Fruit fly (Drosophila melanogaster) whole organism, embryonic: ENCODE measurements around the gene CG2129.

ENCODE experiments used
- Adf1 ChIP-seq: fragments of 200-800 bp; sonication (Bioruptor generic); IDR thresholded peaks from 2 replicates; pipeline ENCODE4 v1.3.6; 2022; ENCODE audit warnings: missing biosample characterization, missing genetic modification characterization
- Antp ChIP-seq: fragments of 200-800 bp; sonication (Bioruptor generic); optimal IDR thresholded peaks from 3 replicates; lab custom pipeline; 2016; ENCODE audit warnings: missing biosample characterization, missing genetic modification characterization
- Bdp1 ChIP-seq: fragments of 200-800 bp; sonication (Bioruptor generic); optimal IDR thresholded peaks from 3 replicates; lab custom pipeline; 2016; ENCODE audit warnings: missing biosample characterization, missing genetic modification characterization
- CG10267 ChIP-seq: fragments of 200-800 bp; sonication (Bioruptor generic); optimal IDR thresholded peaks from 2 replicates; lab custom pipeline; 2018; ENCODE audit warnings: missing biosample characterization, mild to moderate bottlenecking, missing genetic modification characterization, moderate library complexity
- CG10565 ChIP-seq: fragments of 200-800 bp; sonication (Bioruptor generic); optimal IDR thresholded peaks from 3 replicates; lab custom pipeline; 2016; ENCODE audit warnings: missing biosample characterization, mild to moderate bottlenecking, missing genetic modification characterization
- CG12104 ChIP-seq: fragments of 200-800 bp; sonication (Bioruptor generic); optimal IDR thresholded peaks from 3 replicates; lab custom pipeline; 2016; ENCODE audit warnings: missing biosample characterization, missing genetic modification characterization
- CG13287 ChIP-seq: fragments of 200-800 bp; sonication (Bioruptor generic); IDR thresholded peaks from 2 replicates; pipeline ENCODE4 v1.3.6; 2022; ENCODE audit warnings: missing biosample characterization, missing genetic modification characterization; ENCODE audit not compliant: partially characterized antibody
- CG13296 ChIP-seq: fragments of 200-800 bp; sonication (Bioruptor generic); optimal IDR thresholded peaks from 3 replicates; lab custom pipeline; 2018; ENCODE audit warnings: missing biosample characterization, mild to moderate bottlenecking, missing genetic modification characterization
- CG17328 ChIP-seq: fragments of 200-800 bp; sonication (Bioruptor generic); IDR thresholded peaks from 2 replicates; pipeline ENCODE4 v1.3.6; 2022; ENCODE audit warnings: missing biosample characterization, missing genetic modification characterization
- CG17359 ChIP-seq: fragments of 200-800 bp; sonication (Bioruptor generic); optimal IDR thresholded peaks from 3 replicates; lab custom pipeline; 2018; ENCODE audit warnings: missing biosample characterization, mild to moderate bottlenecking, missing genetic modification characterization, moderate library complexity
- CG17912 ChIP-seq: fragments of 200-800 bp; sonication (Bioruptor generic); optimal IDR thresholded peaks from 2 replicates; lab custom pipeline; 2018; ENCODE audit warnings: missing biosample characterization, mild to moderate bottlenecking, missing genetic modification characterization
- CG2116 ChIP-seq: fragments of 200-800 bp; sonication (Bioruptor generic); optimal IDR thresholded peaks from 3 replicates; lab custom pipeline; 2018; ENCODE audit warnings: missing biosample characterization, mild to moderate bottlenecking, missing genetic modification characterization
- CG2678 ChIP-seq: fragments of 200-800 bp; sonication (Bioruptor generic); optimal IDR thresholded peaks from 3 replicates; lab custom pipeline; 2019; ENCODE audit warnings: missing biosample characterization, mild to moderate bottlenecking, missing genetic modification characterization, moderate library complexity
- CG31365 ChIP-seq: fragments of 200-800 bp; sonication (Bioruptor generic); optimal IDR thresholded peaks from 2 replicates; lab custom pipeline; 2018; ENCODE audit warnings: missing biosample characterization, mild to moderate bottlenecking, missing genetic modification characterization
- CG34376 ChIP-seq: fragments of 200-800 bp; sonication (Bioruptor generic); optimal IDR thresholded peaks from 2 replicates; lab custom pipeline; 2018; ENCODE audit warnings: missing biosample characterization, mild to moderate bottlenecking, missing genetic modification characterization
- CG4820 ChIP-seq: fragments of 200-800 bp; sonication (Bioruptor generic); optimal IDR thresholded peaks from 3 replicates; lab custom pipeline; 2016; ENCODE audit warnings: missing biosample characterization, missing genetic modification characterization
- CG6689 ChIP-seq: fragments of 200-800 bp; sonication (Bioruptor generic); IDR thresholded peaks from 2 replicates; pipeline ENCODE4 v1.3.6; 2022; ENCODE audit warnings: missing biosample characterization, missing genetic modification characterization
- CG7928 ChIP-seq: fragments of 200-800 bp; sonication (Bioruptor generic); optimal IDR thresholded peaks from 2 replicates; lab custom pipeline; 2017; ENCODE audit warnings: missing biosample characterization, mild to moderate bottlenecking, missing genetic modification characterization
- CG7987 ChIP-seq: fragments of 200-800 bp; sonication (Bioruptor generic); optimal IDR thresholded peaks from 2 replicates; lab custom pipeline; 2018; ENCODE audit warnings: missing biosample characterization, mild to moderate bottlenecking, missing genetic modification characterization, moderate library complexity
- CG8089 ChIP-seq: fragments of 200-800 bp; sonication (Bioruptor generic); optimal IDR thresholded peaks from 3 replicates; lab custom pipeline; 2016; ENCODE audit warnings: missing biosample characterization, missing genetic modification characterization
- CG8388 ChIP-seq: fragments of 200-800 bp; sonication (Bioruptor generic); optimal IDR thresholded peaks from 2 replicates; lab custom pipeline; 2019; ENCODE audit warnings: missing biosample characterization, mild to moderate bottlenecking, missing genetic modification characterization, moderate library complexity
- CG9215 ChIP-seq: fragments of 200-800 bp; sonication (Bioruptor generic); IDR thresholded peaks from 2 replicates; pipeline ENCODE4 v1.3.6; 2022; ENCODE audit warnings: missing biosample characterization, missing genetic modification characterization
- CHES-1-like ChIP-seq: fragments of 200-800 bp; sonication (Bioruptor generic); optimal IDR thresholded peaks from 2 replicates; lab custom pipeline; 2016; ENCODE audit warnings: missing biosample characterization, missing genetic modification characterization
- CoRest ChIP-seq: fragments of 200-800 bp; sonication (Bioruptor generic); optimal IDR thresholded peaks from 3 replicates; lab custom pipeline; 2018; ENCODE audit warnings: missing biosample characterization, mild to moderate bottlenecking, missing genetic modification characterization, moderate library complexity
- Doc3 ChIP-seq: fragments of 200-800 bp; sonication (Bioruptor generic); IDR thresholded peaks from 3 replicates; pipeline ENCODE4 v1.3.6; 2022; ENCODE audit warnings: missing biosample characterization, missing genetic modification characterization; ENCODE audit not compliant: partially characterized antibody
- HLH3B ChIP-seq: fragments of 200-800 bp; sonication (Bioruptor generic); IDR thresholded peaks from 2 replicates; pipeline ENCODE4 v1.3.6; 2022; ENCODE audit warnings: missing biosample characterization, missing genetic modification characterization
- MESR4 ChIP-seq: fragments of 200-800 bp; sonication (Bioruptor generic); optimal IDR thresholded peaks from 2 replicates; lab custom pipeline; 2018; ENCODE audit warnings: missing biosample characterization, mild to moderate bottlenecking, missing genetic modification characterization, moderate library complexity
- Nf-YC ChIP-seq: fragments of 200-800 bp; optimal IDR thresholded peaks from 3 replicates; lab custom pipeline; 2019; ENCODE audit warnings: missing biosample characterization, mild to moderate bottlenecking, missing genetic modification characterization, moderate library complexity
- Xrp1 ChIP-seq: fragments of 200-800 bp; sonication (Bioruptor generic); IDR thresholded peaks from 2 replicates; pipeline ENCODE4 v1.3.6; 2022; ENCODE audit warnings: missing biosample characterization, missing genetic modification characterization
- br ChIP-seq: fragments of >200 bp; optimal IDR thresholded peaks from 2 replicates; lab custom pipeline; 2017
- cad ChIP-seq: fragments of >200 bp; optimal IDR thresholded peaks from 2 replicates; lab custom pipeline; 2017; ENCODE audit warnings: missing biosample characterization, missing genetic modification characterization
- chif ChIP-seq, 2 experiments: fragments of 200-800 bp; sonication (Bioruptor generic); optimal IDR thresholded peaks; 3 replicates each; lab custom pipeline; 2016; ENCODE audit warnings: missing biosample characterization in 2 of 2, missing genetic modification characterization in 2 of 2
- chinmo ChIP-seq: fragments of 200-800 bp; sonication (Bioruptor generic); IDR thresholded peaks from 4 replicates; pipeline ENCODE4 v1.3.6; 2022; ENCODE audit warnings: missing biosample characterization, missing genetic modification characterization; ENCODE audit not compliant: partially characterized antibody
- chn ChIP-seq: fragments of 200-800 bp; sonication (Bioruptor generic); optimal IDR thresholded peaks from 2 replicates; lab custom pipeline; 2016; ENCODE audit warnings: missing biosample characterization, missing genetic modification characterization
- croc ChIP-seq: fragments of 200-800 bp; sonication (Bioruptor generic); conservative IDR thresholded peaks from 3 replicates; pipeline ENCODE4 v1.3.6; 2022; ENCODE audit warnings: missing biosample characterization, missing genetic modification characterization
- dimm ChIP-seq: fragments of 200-800 bp; sonication (Bioruptor generic); IDR thresholded peaks from 2 replicates; pipeline ENCODE4 v1.3.6; 2022; ENCODE audit warnings: missing biosample characterization, missing genetic modification characterization
- emc ChIP-seq: fragments of 200-800 bp; sonication (Bioruptor generic); optimal IDR thresholded peaks from 2 replicates; lab custom pipeline; 2016; ENCODE audit warnings: missing biosample characterization, missing genetic modification characterization
- gfzf ChIP-seq: fragments of 200-800 bp; sonication (Bioruptor generic); optimal IDR thresholded peaks from 2 replicates; lab custom pipeline; 2016; ENCODE audit warnings: missing biosample characterization, mild to moderate bottlenecking, missing genetic modification characterization, moderate library complexity
- insv ChIP-seq, 2 experiments: fragments of 200-800 bp; sonication (Bioruptor generic); optimal IDR thresholded peaks; 3 replicates each; lab custom pipeline; 2016 to 2018; ENCODE audit warnings: missing biosample characterization in 2 of 2, missing genetic modification characterization in 2 of 2
- inv ChIP-seq: fragments of 200-800 bp; sonication (Bioruptor generic); IDR thresholded peaks from 2 replicates; pipeline ENCODE4 v1.3.6; 2022; ENCODE audit warnings: missing biosample characterization, missing genetic modification characterization; ENCODE audit not compliant: partially characterized antibody
- mld ChIP-seq: fragments of 200-800 bp; sonication (Bioruptor generic); IDR thresholded peaks from 3 replicates; pipeline ENCODE4 v1.3.6; 2022; ENCODE audit warnings: missing biosample characterization, missing genetic modification characterization; ENCODE audit not compliant: partially characterized antibody
- nau ChIP-seq: fragments of 200-800 bp; sonication (Bioruptor generic); optimal IDR thresholded peaks from 3 replicates; lab custom pipeline; 2017; ENCODE audit warnings: missing biosample characterization, mild to moderate bottlenecking, missing genetic modification characterization, missing genetic modification reagents
- org-1 ChIP-seq: fragments of 200-800 bp; sonication (Bioruptor generic); optimal IDR thresholded peaks from 2 replicates; lab custom pipeline; 2017; ENCODE audit warnings: missing biosample characterization, missing genetic modification characterization
- pb ChIP-seq: fragments of 200-800 bp; sonication (Bioruptor generic); optimal IDR thresholded peaks from 3 replicates; lab custom pipeline; 2016; ENCODE audit warnings: missing biosample characterization, missing genetic modification characterization
- pita ChIP-seq: fragments of 200-800 bp; sonication (Bioruptor generic); optimal IDR thresholded peaks from 2 replicates; lab custom pipeline; 2017; ENCODE audit warnings: missing biosample characterization, mild to moderate bottlenecking, missing genetic modification characterization
- repo ChIP-seq: fragments of 200-800 bp; sonication (Bioruptor generic); optimal IDR thresholded peaks from 2 replicates; lab custom pipeline; 2016; ENCODE audit warnings: missing biosample characterization, missing genetic modification characterization
- sens-2 ChIP-seq: fragments of 200-800 bp; sonication (Bioruptor generic); IDR thresholded peaks from 2 replicates; pipeline ENCODE4 v1.3.6; 2022; ENCODE audit warnings: missing biosample characterization, missing genetic modification characterization
- slou ChIP-seq: fragments of 200-800 bp; sonication (Bioruptor generic); optimal IDR thresholded peaks from 3 replicates; lab custom pipeline; 2016; ENCODE audit warnings: missing biosample characterization, missing genetic modification characterization
- wek ChIP-seq: fragments of 200-800 bp; sonication (Bioruptor generic); optimal IDR thresholded peaks from 3 replicates; lab custom pipeline; 2018; ENCODE audit warnings: missing biosample characterization, mild to moderate bottlenecking, missing genetic modification characterization, moderate library complexity

The CG2129 gene

dm6 chrX:8101479-8102198 lies 44.0 kb upstream of the CG2129 start, which contains the start of gene CG2258 (continued):
- TF ChIP-seq Doc3 (peak; percentile 37; the same call in 1 of the 3 replicates), CG17359 (tag; lab: Kevin White, UChicago) (peak; percentile 95), CHES-1-like (GFP tag; lab: Kevin White, UChicago) (peak; percentile 71), CG34376 (GFP tag; lab: Kevin White, UChicago) (peak; percentile 40), CG8388 (GFP tag; lab: Kevin White, UChicago) (peak; percentile 87), Antp (no peak), CG8089 (GFP tag; lab: Kevin White, UChicago) (peak; percentile 46), CG9215 (peak; percentile 72), CG10267 (tag; lab: Kevin White, UChicago) (peak; percentile 74), CG13287 (peak; percentile 40; the same call in 1 of the 2 replicates), CG2678 (tag; lab: Kevin White, UChicago) (peak; percentile 85), slou (GFP tag; lab: Kevin White, UChicago) (peak; percentile 52), CG31365 (tag; lab: Kevin White, UChicago) (peak; percentile 53), nau (peak; percentile 79), HLH3B (GFP tag; lab: Robert Waterston, UW) (peak; percentile 92), cad (GFP tag; lab: Kevin White, UChicago) (no peak), mld (GFP tag; lab: Robert Waterston, UW) (no peak), CG10565 (no peak), emc (peak; percentile 12), CG17912 (GFP tag; lab: Kevin White, UChicago) (peak; percentile 22), br (lab: Kevin White, UChicago) (no peak), pb (peak; percentile 38), insv (GFP tag; optimal IDR thresholded peaks at IDR 0.05; lab: Kevin White, UChicago) (no peak), Nf-YC (tag; lab: Kevin White, UChicago) (peak; percentile 67), Adf1 (0 out of 2 replicates have a peak, but pooled peaks have one; percentile 19), wek (peak; percentile 64), CoRest (tag; lab: Kevin White, UChicago) (peak; percentile 87), org-1 (GFP tag; lab: Kevin White, UChicago) (peak; percentile 47), inv (GFP tag; lab: Robert Waterston, UW) (no peak), CG13296 (GFP tag; lab: Kevin White, UChicago) (peak; percentile 85), chif (GFP tag; optimal IDR thresholded peaks at IDR 0.05; lab: Kevin White, UChicago) (peak; percentile 71 to 78), CG2116 (GFP tag; lab: Kevin White, UChicago) (peak; percentile 28), croc (GFP tag; lab: Robert Waterston, UW) (peak; percentile 81), CG12104 (GFP tag; lab: Kevin White, UChicago) (peak; percentile 60), CG17328 (GFP tag; lab: Robert Waterston, UW) (peak; percentile 86), MESR4 (GFP tag; lab: Kevin White, UChicago) (peak; percentile 9), repo (GFP tag; lab: Kevin White, UChicago) (peak; percentile 62), CG7928 (peak; percentile 53), CG4820 (GFP tag; lab: Kevin White, UChicago) (peak; percentile 82), sens-2 (no peak; the same call in 1 of the 2 replicates), CG7987 (GFP tag; lab: Kevin White, UChicago) (peak; percentile 46), gfzf (GFP tag; lab: Kevin White, UChicago) (peak; percentile 8), Xrp1 (GFP tag; lab: Robert Waterston, UW) (peak; percentile 86), dimm (GFP tag; lab: Robert Waterston, UW) (peak; percentile 73), CG6689 (GFP tag; lab: Robert Waterston, UW) (peak; percentile 82), pita (GFP tag; lab: Kevin White, UChicago) (no peak), chinmo (0 out of 4 replicates have a peak, but pooled peaks have one; percentile 29), Bdp1 (GFP tag; lab: Kevin White, UChicago) (peak; percentile 45), chn (GFP tag; lab: Kevin White, UChicago) (peak; percentile 77)
